Worm (Caenorhabditis elegans) whole organism, L2 larva: ENCODE measurements around the gene vps-52.

Source experiments
- R02D3.7 ChIP-seq: fragments of 150-350 bp; optimal IDR thresholded peaks from 2 replicates; lab custom pipeline; 2014; ENCODE audit warnings: missing biosample characterization, missing genetic modification characterization
- Y55F3AM.14 ChIP-seq: fragments of 200-800 bp; sonication (Bioruptor generic); optimal IDR thresholded peaks from 2 replicates; lab custom pipeline; 2018; ENCODE audit warnings: mild to moderate bottlenecking, missing genetic modification characterization, missing compliant biosample characterization
- ZK546.5 ChIP-seq: sonication (generic microtip); optimal IDR thresholded peaks from 2 replicates; lab custom pipeline; 2017; ENCODE audit warnings: missing biosample characterization, missing genetic modification characterization
- alr-1 ChIP-seq: fragments of 150-350 bp; optimal IDR thresholded peaks from 2 replicates; lab custom pipeline; 2014; ENCODE audit warnings: missing biosample characterization, missing genetic modification characterization
- aly-2 ChIP-seq: fragments of 150-350 bp; optimal IDR thresholded peaks from 2 replicates; lab custom pipeline; 2014; ENCODE audit warnings: missing biosample characterization, missing genetic modification characterization
- ama-1 ChIP-seq: fragments of 150-350 bp; optimal IDR thresholded peaks from 2 replicates; lab custom pipeline; 2018; ENCODE audit warnings: inconsistent platforms
- blmp-1 ChIP-seq: sonication (generic microtip); optimal IDR thresholded peaks from 2 replicates; lab custom pipeline; 2017; ENCODE audit warnings: missing genetic modification characterization, mild to moderate bottlenecking, missing compliant biosample characterization, antibody characterized with exemption, moderate library complexity; ENCODE audit not compliant: insufficient read depth
- ceh-16 ChIP-seq: fragments of 150-350 bp; optimal IDR thresholded peaks from 2 replicates; lab custom pipeline; 2014; ENCODE audit warnings: missing biosample characterization, missing genetic modification characterization
- lin-13 ChIP-seq: fragments of 150-350 bp; optimal IDR thresholded peaks from 2 replicates; lab custom pipeline; 2014; ENCODE audit warnings: missing biosample characterization, missing genetic modification reagents, missing genetic modification characterization
- nhr-10 ChIP-seq: sonication (generic microtip); optimal IDR thresholded peaks from 2 replicates; lab custom pipeline; 2017; ENCODE audit warnings: missing biosample characterization, missing genetic modification characterization
- skn-1 ChIP-seq: sonication (generic microtip); optimal IDR thresholded peaks from 2 replicates; lab custom pipeline; 2017; ENCODE audit warnings: missing biosample characterization, missing genetic modification characterization
- snpc-4 ChIP-seq: fragments of 150-350 bp; optimal IDR thresholded peaks from 2 replicates; lab custom pipeline; 2014; ENCODE audit warnings: missing biosample characterization, missing genetic modification characterization
- unc-62 ChIP-seq: fragments of 150-350 bp; optimal IDR thresholded peaks from 2 replicates; lab custom pipeline; 2014; ENCODE audit warnings: missing biosample characterization, missing genetic modification reagents, missing genetic modification characterization
- ztf-11 ChIP-seq: sonication (generic microtip); optimal IDR thresholded peaks from 2 replicates; lab custom pipeline; 2017; ENCODE audit warnings: missing biosample characterization, missing genetic modification characterization

- TF ChIP-seq ztf-11 (tag; lab: Kevin White, UChicago) (no peak), skn-1 (tag; lab: Kevin White, UChicago) (no peak), ama-1 (lab: Kevin White, UChicago) (no peak), alr-1 (no peak), nhr-10 (tag; lab: Kevin White, UChicago) (no peak), unc-62 (GFP tag; lab: Kevin White, UChicago) (no peak), ceh-16 (tag; lab: Kevin White, UChicago) (no peak), snpc-4 (tag; lab: Kevin White, UChicago) (no peak), aly-2 (tag; lab: Kevin White, UChicago) (no peak), blmp-1 (tag; lab: Kevin White, UChicago) (no peak), Y55F3AM.14 (GFP tag; lab: Kevin White, UChicago) (no peak), lin-13 (GFP tag; lab: Kevin White, UChicago) (no peak), R02D3.7 (tag; lab: Kevin White, UChicago) (no peak), ZK546.5 (tag; lab: Kevin White, UChicago) (no peak)
These were observed 42.5 kb upstream of the vps-52 start for ce11 chrX:7522595-7522994.
